Worm (Caenorhabditis elegans) whole organism, L4 larva: Measurements from ENCODE around the gene idpb-2.

Source experiments
- egl-27 ChIP-seq: sonication (generic microtip); optimal IDR thresholded peaks from 3 replicates; lab custom pipeline; 2017; ENCODE audit warnings: missing biosample characterization, missing genetic modification reagents, missing genetic modification characterization
- lin-13 ChIP-seq: fragments of 150-350 bp; optimal IDR thresholded peaks from 2 replicates; lab custom pipeline; 2014; ENCODE audit warnings: missing biosample characterization, missing genetic modification reagents, missing genetic modification characterization
- lin-38 ChIP-seq: fragments of 200-800 bp; sonication (Bioruptor generic); IDR thresholded peaks from 2 replicates; pipeline ENCODE4 v1.3.6; 2022; ENCODE audit warnings: missing genetic modification reagents, missing genetic modification characterization, missing compliant biosample characterization
- nhr-6 ChIP-seq: fragments of 150-350 bp; optimal IDR thresholded peaks from 2 replicates; lab custom pipeline; 2014; ENCODE audit warnings: missing biosample characterization, missing genetic modification characterization
- unc-62 ChIP-seq, 3 experiments: fragments of 150-350 bp in 1 of 3; sonication (generic microtip); optimal IDR thresholded peaks in 2 of 3; peaks in 1 of 3; 1 replicate in 1 of 3; 2 replicates in 2 of 3; lab custom pipeline; 2014 to 2017; ENCODE audit warnings: missing biosample characterization in 3 of 3, missing genetic modification characterization in 3 of 3, missing genetic modification reagents in 3 of 3, missing genotype in 1 of 3

ce11 chrII:5085450-5085849, 16.0 kb upstream of the idpb-2 start, which contains the start of gene txt-9:
- TF ChIP-seq nhr-6 (no peak), egl-27 (tag; lab: Kevin White, UChicago) (no peak), lin-13 (GFP tag; lab: Kevin White, UChicago) (no peak), lin-38 (GFP tag; lab: Robert Waterston, UW) (no peak), unc-62 (GFP tag; optimal IDR thresholded peaks at IDR 0.05 in 1 of 2; lab: Kevin White, UChicago) (peak in 1 of 2 experiments; percentile 77), unc-62 (tag; optimal IDR thresholded peaks at IDR 0.05; lab: Kevin White, UChicago) (no peak)
